Fruit fly (Drosophila melanogaster): ENCODE results near the gene CG13855.

Gene CG13855

DNA sequence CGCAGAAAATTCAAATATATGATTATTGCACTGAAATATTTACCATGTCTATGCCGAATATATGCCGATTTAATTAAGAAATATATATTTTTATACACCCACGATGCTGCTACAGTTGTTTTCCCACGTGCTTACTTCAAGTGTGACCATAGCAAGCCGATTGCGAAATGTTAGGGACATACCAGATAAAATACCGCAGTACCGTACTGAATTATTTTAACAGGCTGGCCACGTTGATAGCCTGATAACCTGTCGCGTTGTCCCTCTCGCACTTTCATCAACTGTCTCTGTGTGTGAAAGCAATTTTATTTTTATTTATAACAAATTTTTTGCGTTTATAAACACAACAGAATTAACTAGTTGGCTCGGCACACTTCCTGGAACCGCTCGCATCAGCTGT is 15.2 kb downstream of the CG13855 start, which contains the start of the genes Nop56 and mats (continued):
- TF ChIP-seq vnd (GFP tag; IDR thresholded peaks at IDR 0.05; ENCODE audit: partially characterized antibody), result no peak
- peak; percentile 29 for TF ChIP-seq nerfin-1 (tag; optimal IDR thresholded peaks at IDR 0.05)
- TF ChIP-seq CG15514 (GFP tag; optimal IDR thresholded peaks at IDR 0.05), result peak; percentile 73
- TF ChIP-seq Hand (GFP tag; optimal IDR thresholded peaks at IDR 0.05), result no peak
- peak; percentile 72 for TF ChIP-seq CG12659 (GFP tag; optimal IDR thresholded peaks at IDR 0.05)
- no peak for TF ChIP-seq Oaz (GFP tag; IDR thresholded peaks at IDR 0.05)
- TF ChIP-seq sens (GFP tag), result peak; percentile 74
- no peak for TF ChIP-seq ranshi (GFP tag; IDR thresholded peaks at IDR 0.05)
- no peak for TF ChIP-seq maf-S (GFP tag; optimal IDR thresholded peaks at IDR 0.05)
- TF ChIP-seq ssp (GFP tag; IDR thresholded peaks at IDR 0.05), result no peak
- TF ChIP-seq exex (tag; optimal IDR thresholded peaks at IDR 0.05), result peak; percentile 41
- TF ChIP-seq CG12299 (tag; optimal IDR thresholded peaks at IDR 0.05), result peak; percentile 28
- peak; percentile 72 for TF ChIP-seq bigmax (GFP tag; optimal IDR thresholded peaks at IDR 0.05)
- peak; percentile 38; the same call in 1 of the 2 replicates for TF ChIP-seq hbn (GFP tag; IDR thresholded peaks at IDR 0.05; ENCODE audit: partially characterized antibody)
- no peak for TF ChIP-seq CG6272 (GFP tag; IDR thresholded peaks at IDR 0.05)
- no peak; the same call in 1 of the 2 replicates for TF ChIP-seq bbx (GFP tag; IDR thresholded peaks at IDR 0.05; ENCODE audit: partially characterized antibody)
- TF ChIP-seq CG3847 (GFP tag; IDR thresholded peaks at IDR 0.05), result peak; percentile 71
- no peak for TF ChIP-seq dmrt11E (tag; optimal IDR thresholded peaks at IDR 0.05)
- TF ChIP-seq Sin3A (optimal IDR thresholded peaks at IDR 0.05), result peak; percentile 41
- no peak for TF ChIP-seq Abd-B (GFP tag; optimal IDR thresholded peaks at IDR 0.05)
- no peak for TF ChIP-seq Nf-YA (GFP tag; IDR thresholded peaks at IDR 0.05)
- peak; percentile 4 for TF ChIP-seq CG13424 (tag; optimal IDR thresholded peaks at IDR 0.05)
- peak; percentile 48 for TF ChIP-seq phol (tag; optimal IDR thresholded peaks at IDR 0.05)
- no peak for TF ChIP-seq CG30403 (GFP tag; optimal IDR thresholded peaks at IDR 0.05)
- no peak for TF ChIP-seq ab (GFP tag; optimal IDR thresholded peaks at IDR 0.05)
- no peak for TF ChIP-seq CG42726 (GFP tag; IDR thresholded peaks at IDR 0.05; ENCODE audit: partially characterized antibody)
- no peak for TF ChIP-seq CG14667 (GFP tag; IDR thresholded peaks at IDR 0.05)
- no peak for TF ChIP-seq CG8089 (GFP tag; optimal IDR thresholded peaks at IDR 0.05)
- no peak for TF ChIP-seq HLHmδ (GFP tag; optimal IDR thresholded peaks at IDR 0.05)
- TF ChIP-seq nom (GFP tag; optimal IDR thresholded peaks at IDR 0.05), result no peak
- no peak for TF ChIP-seq CG13123 (GFP tag; optimal IDR thresholded peaks at IDR 0.05)
- no peak for TF ChIP-seq gsb (GFP tag; IDR thresholded peaks at IDR 0.05)
- 0 out of 3 replicates have a peak, but pooled peaks have one; percentile 28 for TF ChIP-seq Dbx (GFP tag; IDR thresholded peaks at IDR 0.05)
- TF ChIP-seq unc-4 (GFP tag; IDR thresholded peaks at IDR 0.05; ENCODE audit: partially characterized antibody), result 0 out of 2 replicates have a peak, but pooled peaks have one; percentile 38
- peak; percentile 44 for TF ChIP-seq CG17912 (GFP tag; optimal IDR thresholded peaks at IDR 0.05)
- TF ChIP-seq Bteb2 (GFP tag; optimal IDR thresholded peaks at IDR 0.05), result no peak
- no peak for TF ChIP-seq CG10979 (tag; optimal IDR thresholded peaks at IDR 0.05)
- peak; percentile 43; the same call in 2 of the 3 replicates for TF ChIP-seq ci (GFP tag; IDR thresholded peaks at IDR 0.05)

DNA sequence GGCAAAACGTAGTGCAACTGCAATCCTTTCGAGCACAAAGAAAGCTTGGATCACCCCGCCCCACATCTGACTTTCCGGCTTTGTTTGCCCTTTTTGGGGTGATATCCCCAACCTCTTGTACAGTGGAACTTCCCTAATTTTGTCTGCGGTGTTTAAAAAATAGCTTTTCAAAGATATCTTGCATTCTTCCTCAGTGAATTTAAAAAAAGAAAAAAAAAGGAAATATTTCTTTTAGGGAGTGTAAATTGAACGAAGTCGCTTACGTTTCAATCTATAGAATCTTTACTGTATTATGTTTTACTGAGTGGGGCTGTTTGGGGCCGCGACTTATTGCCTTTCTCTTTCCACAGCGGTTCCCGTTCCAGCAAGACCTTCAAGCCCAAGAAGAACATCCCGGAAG is 15.9 kb downstream of the CG13855 start:
- TF ChIP-seq CG31224 (GFP tag; IDR thresholded peaks at IDR 0.05) (peak; percentile 54; the same call in 1 of the 2 replicates), croc (GFP tag; conservative IDR thresholded peaks at IDR 0.05) (peak; percentile 32; the same call in 2 of the 3 replicates), lbe (GFP tag; optimal IDR thresholded peaks at IDR 0.05) (peak; percentile 64), CG1792 (GFP tag; optimal IDR thresholded peaks at IDR 0.05) (peak; percentile 27), CG8944 (GFP tag; optimal IDR thresholded peaks at IDR 0.05) (peak; percentile 46), H15 (GFP tag; IDR thresholded peaks at IDR 0.05) (peak; percentile 72; the same call in 2 of the 3 replicates), CG17359 (tag; optimal IDR thresholded peaks at IDR 0.05) (peak; percentile 65), Med (GFP tag) (peak; percentile 87), CG9797 (GFP tag; optimal IDR thresholded peaks at IDR 0.05) (no peak), CG7963 (GFP tag; IDR thresholded peaks at IDR 0.05; ENCODE audit: partially characterized antibody) (no peak), CG34224 (GFP tag; IDR thresholded peaks at IDR 0.05; ENCODE audit: partially characterized antibody) (no peak), hth (optimal IDR thresholded peaks at IDR 0.05) (no peak), gt (GFP tag; IDR thresholded peaks at IDR 0.05) (peak; percentile 29; the same call in 1 of the 2 replicates), jumu (GFP tag; optimal IDR thresholded peaks at IDR 0.05) (no peak), CG32767 (GFP tag; IDR thresholded peaks at IDR 0.05) (peak; percentile 60; the same call in 1 of the 2 replicates)
